Worm (Caenorhabditis elegans) whole organism, midembryonic: ENCODE measurements around the gene hil-6.

ENCODE experiments used
- T22C8.4 ChIP-seq: fragments of 200-800 bp; sonication (Bioruptor generic); IDR thresholded peaks from 2 replicates; pipeline ENCODE4 v1.3.6; 2022; ENCODE audit warnings: missing genetic modification characterization, missing compliant biosample characterization
- cog-1 ChIP-seq: sonication (generic microtip); optimal IDR thresholded peaks from 2 replicates; lab custom pipeline; 2016; ENCODE audit warnings: missing genetic modification characterization, missing compliant biosample characterization
- flt-1 ChIP-seq: fragments of 200-800 bp; sonication (Bioruptor generic); IDR thresholded peaks from 2 replicates; pipeline ENCODE4 v1.3.6; 2022; ENCODE audit warnings: missing genetic modification characterization, missing compliant biosample characterization
- klf-2 ChIP-seq: fragments of 200-800 bp; sonication (Bioruptor generic); conservative IDR thresholded peaks from 2 replicates; pipeline ENCODE4 v1.3.6; 2022; ENCODE audit warnings: missing genetic modification reagents, missing genetic modification characterization, missing compliant biosample characterization
- med-1 ChIP-seq: sonication (generic microtip); optimal IDR thresholded peaks from 2 replicates; lab custom pipeline; 2017; ENCODE audit warnings: missing genetic modification characterization, mild to moderate bottlenecking, missing compliant biosample characterization, antibody characterized with exemption, missing genetic modification reagents; ENCODE audit not compliant: insufficient read depth
- ref-1 ChIP-seq: fragments of 200-800 bp; sonication (Bioruptor generic); conservative IDR thresholded peaks from 2 replicates; pipeline ENCODE4 v1.3.6; 2022; ENCODE audit warnings: missing genetic modification reagents, missing genetic modification characterization, missing compliant biosample characterization
- tab-1 ChIP-seq: fragments of 200-800 bp; sonication (Bioruptor generic); IDR thresholded peaks from 2 replicates; pipeline ENCODE4 v1.3.6; 2022; ENCODE audit warnings: missing genetic modification characterization, missing compliant biosample characterization
- ztf-23 ChIP-seq: fragments of 200-800 bp; sonication (Bioruptor generic); IDR thresholded peaks from 2 replicates; pipeline ENCODE4 v1.3.6; 2022; ENCODE audit warnings: missing genetic modification reagents, missing genetic modification characterization, missing compliant biosample characterization
- ztf-29 ChIP-seq: fragments of 200-800 bp; sonication (Bioruptor generic); IDR thresholded peaks from 2 replicates; pipeline ENCODE4 v1.3.6; 2022; ENCODE audit warnings: missing genetic modification reagents, missing genetic modification characterization, missing compliant biosample characterization

DNA sequence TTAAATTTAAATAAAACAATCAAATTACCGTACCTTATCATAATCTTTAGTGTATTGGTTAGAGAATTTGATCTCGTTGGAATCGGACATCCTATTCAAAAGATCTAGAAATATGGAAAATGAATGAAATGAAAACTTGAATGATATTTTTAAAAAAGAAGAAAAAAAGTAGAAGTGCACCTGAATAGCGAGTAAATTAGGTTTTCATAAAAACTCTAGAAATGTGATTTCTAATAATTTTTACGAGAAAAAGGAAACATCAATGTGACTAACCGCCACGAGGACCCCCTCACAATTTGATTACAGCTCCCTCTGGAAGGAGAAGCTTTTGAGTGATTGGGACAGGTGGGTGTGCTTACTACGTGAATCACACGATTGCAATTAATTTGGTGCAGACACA is 14.6 kb upstream of the hil-6 start, which contains the start of gene Y40B10A.5:
- no peak for TF ChIP-seq ztf-23 (GFP tag; lab: Robert Waterston, UW)
- no peak for TF ChIP-seq klf-2 (GFP tag; lab: Robert Waterston, UW)
- no peak for TF ChIP-seq cog-1 (tag; lab: Kevin White, UChicago)
- no peak for TF ChIP-seq tab-1 (GFP tag; lab: Robert Waterston, UW)
- TF ChIP-seq T22C8.4 (GFP tag; lab: Robert Waterston, UW), result no peak
- no peak for TF ChIP-seq flt-1 (GFP tag; lab: Robert Waterston, UW)
- TF ChIP-seq ref-1, result no peak
- no peak for TF ChIP-seq ztf-29 (GFP tag; lab: Robert Waterston, UW)
- TF ChIP-seq med-1 (GFP tag; lab: Kevin White, UChicago), result no peak
